Fruit fly (Drosophila melanogaster) whole organism, embryonic: ENCODE measurements around the gene CG5882.

Experiments used
- Antp ChIP-seq: fragments of 200-800 bp; sonication (Bioruptor generic); optimal IDR thresholded peaks from 3 replicates; lab custom pipeline; 2016; ENCODE audit warnings: missing biosample characterization, missing genetic modification characterization
- Atf6 ChIP-seq: fragments of 200-800 bp; sonication (Bioruptor generic); IDR thresholded peaks from 2 replicates; pipeline ENCODE4 v1.3.6; 2022; ENCODE audit warnings: missing biosample characterization, missing genetic modification characterization
- BEAF-32 ChIP-seq: fragments of 200-800 bp; sonication (Bioruptor generic); optimal IDR thresholded peaks from 3 replicates; lab custom pipeline; 2017; ENCODE audit warnings: missing biosample characterization, missing genetic modification characterization, mild to moderate bottlenecking, moderate library complexity, missing genetic modification reagents
- Blimp-1 ChIP-seq: fragments of 200-800 bp; sonication (Bioruptor generic); optimal IDR thresholded peaks from 3 replicates; lab custom pipeline; 2018; ENCODE audit warnings: missing biosample characterization, missing genetic modification characterization, mild to moderate bottlenecking, moderate library complexity, missing genetic modification reagents
- CG10274 ChIP-seq: fragments of 200-800 bp; sonication (Bioruptor generic); optimal IDR thresholded peaks from 3 replicates; lab custom pipeline; 2017; ENCODE audit warnings: missing biosample characterization, mild to moderate bottlenecking, missing genetic modification characterization
- CG10366 ChIP-seq: fragments of 200-800 bp; sonication (Bioruptor generic); IDR thresholded peaks from 2 replicates; pipeline ENCODE4 v1.3.6; 2022; ENCODE audit warnings: missing biosample characterization, missing genetic modification characterization
- CG11560 ChIP-seq: fragments of 200-800 bp; sonication (Bioruptor generic); IDR thresholded peaks from 3 replicates; pipeline ENCODE4 v1.3.6; 2022; ENCODE audit warnings: missing biosample characterization, missing genetic modification characterization
- CG11695 ChIP-seq: fragments of 200-800 bp; sonication (Bioruptor generic); IDR thresholded peaks from 3 replicates; pipeline ENCODE4 v1.3.6; 2022; ENCODE audit warnings: missing biosample characterization, missing genetic modification characterization
- CG12299 ChIP-seq: fragments of 200-800 bp; sonication (Bioruptor generic); optimal IDR thresholded peaks from 2 replicates; lab custom pipeline; 2018; ENCODE audit warnings: missing biosample characterization, mild to moderate bottlenecking, missing genetic modification characterization
- CG12391 ChIP-seq: fragments of 200-800 bp; sonication (Bioruptor generic); optimal IDR thresholded peaks from 3 replicates; lab custom pipeline; 2018; ENCODE audit warnings: missing biosample characterization, mild to moderate bottlenecking, missing genetic modification characterization, moderate library complexity
- CG13775 ChIP-seq: fragments of 200-800 bp; sonication (Bioruptor generic); optimal IDR thresholded peaks from 3 replicates; lab custom pipeline; 2017; ENCODE audit warnings: missing biosample characterization, mild to moderate bottlenecking, missing genetic modification characterization
- CG14667 ChIP-seq: fragments of 200-800 bp; sonication (Bioruptor generic); IDR thresholded peaks from 2 replicates; pipeline ENCODE4 v1.3.6; 2022; ENCODE audit warnings: missing biosample characterization, missing genetic modification characterization
- CG2199 ChIP-seq: fragments of 200-800 bp; sonication (Bioruptor generic); IDR thresholded peaks from 3 replicates; pipeline ENCODE4 v1.3.6; 2022; ENCODE audit warnings: missing biosample characterization, missing genetic modification characterization
- CG34422 ChIP-seq: fragments of 200-800 bp; sonication (Bioruptor generic); IDR thresholded peaks from 3 replicates; pipeline ENCODE4 v1.3.6; 2022; ENCODE audit warnings: missing biosample characterization, missing genetic modification characterization
- CG4854 ChIP-seq: fragments of 200-800 bp; sonication (Bioruptor generic); optimal IDR thresholded peaks from 2 replicates; lab custom pipeline; 2016; ENCODE audit warnings: missing biosample characterization, missing genetic modification characterization, inconsistent platforms
- CG7271 ChIP-seq: fragments of 200-800 bp; sonication (Bioruptor generic); optimal IDR thresholded peaks from 2 replicates; lab custom pipeline; 2018; ENCODE audit warnings: missing biosample characterization, mild to moderate bottlenecking, missing genetic modification characterization, moderate library complexity
- CG7372 ChIP-seq: fragments of 200-800 bp; sonication (Bioruptor generic); IDR thresholded peaks from 2 replicates; pipeline ENCODE4 v1.3.6; 2022; ENCODE audit warnings: missing biosample characterization, missing genetic modification characterization
- Dip3 ChIP-seq: fragments of 200-800 bp; sonication (Bioruptor generic); optimal IDR thresholded peaks from 3 replicates; lab custom pipeline; 2016; ENCODE audit warnings: missing biosample characterization, missing genetic modification characterization
- Gug ChIP-seq: fragments of 200-800 bp; sonication (Bioruptor generic); IDR thresholded peaks from 4 replicates; pipeline ENCODE4 v1.3.6; 2022; ENCODE audit warnings: missing biosample characterization, missing genetic modification characterization
- HmgZ ChIP-seq: fragments of 200-800 bp; sonication (Bioruptor generic); optimal IDR thresholded peaks from 2 replicates; lab custom pipeline; 2018; ENCODE audit warnings: missing biosample characterization, mild to moderate bottlenecking, missing genetic modification characterization
- Hr78 ChIP-seq, 2 experiments: fragments of 200-800 bp in 1 of 2; fragments of >200 bp in 1 of 2; sonication (Bioruptor generic) in 1 of 2; optimal IDR thresholded peaks; 2 replicates each; lab custom pipeline; 2017 to 2019; ENCODE audit warnings: missing biosample characterization in 2 of 2, missing genetic modification characterization in 2 of 2, mild to moderate bottlenecking in 1 of 2, moderate library complexity in 1 of 2
- Lhr ChIP-seq: fragments of 200-800 bp; sonication (Bioruptor generic); optimal IDR thresholded peaks from 3 replicates; lab custom pipeline; 2017; ENCODE audit warnings: mild to moderate bottlenecking, missing biosample characterization, missing genetic modification reagents, missing genetic modification characterization
- Med ChIP-seq: fragments of 200-800 bp; sonication (Bioruptor generic); peaks from one replicate; lab custom pipeline; 2016; ENCODE audit warnings: missing biosample characterization, missing genetic modification characterization, mild to moderate bottlenecking, inconsistent platforms, moderate library complexity
- NC2β ChIP-seq: fragments of 200-800 bp; sonication (Bioruptor generic); optimal IDR thresholded peaks from 2 replicates; lab custom pipeline; 2016; ENCODE audit warnings: missing biosample characterization, missing genetic modification characterization
- NFAT ChIP-seq: fragments of 200-800 bp; sonication (Bioruptor generic); IDR thresholded peaks from 2 replicates; pipeline ENCODE4 v1.3.6; 2022; ENCODE audit warnings: missing biosample characterization, missing genetic modification characterization
- Oli ChIP-seq: fragments of 200-800 bp; sonication (Bioruptor generic); optimal IDR thresholded peaks from 2 replicates; lab custom pipeline; 2018; ENCODE audit warnings: missing biosample characterization, mild to moderate bottlenecking, missing genetic modification characterization, moderate library complexity
- PHDP ChIP-seq: fragments of 200-800 bp; sonication (Bioruptor generic); optimal IDR thresholded peaks from 3 replicates; lab custom pipeline; 2018; ENCODE audit warnings: missing biosample characterization, mild to moderate bottlenecking, missing genetic modification characterization, moderate library complexity
- Pdp1 ChIP-seq, 2 experiments: fragments of 200-800 bp; sonication (Bioruptor generic); optimal IDR thresholded peaks; 3 replicates each; lab custom pipeline; 2016; ENCODE audit warnings: missing biosample characterization in 2 of 2, missing genetic modification characterization in 2 of 2, mild to moderate bottlenecking in 1 of 2, moderate library complexity in 1 of 2
- Ravus ChIP-seq: fragments of 200-800 bp; sonication (Bioruptor generic); IDR thresholded peaks from 2 replicates; pipeline ENCODE4 v1.3.6; 2022; ENCODE audit warnings: missing biosample characterization, missing genetic modification characterization
- Rx ChIP-seq: fragments of 200-800 bp; sonication (Bioruptor generic); IDR thresholded peaks from 2 replicates; pipeline ENCODE4 v1.3.6; 2022; ENCODE audit warnings: missing biosample characterization, missing genetic modification characterization
- chinmo ChIP-seq: fragments of 200-800 bp; sonication (Bioruptor generic); IDR thresholded peaks from 4 replicates; pipeline ENCODE4 v1.3.6; 2022; ENCODE audit warnings: missing biosample characterization, missing genetic modification characterization; ENCODE audit not compliant: partially characterized antibody
- ci ChIP-seq: fragments of 200-800 bp; sonication (Bioruptor generic); IDR thresholded peaks from 3 replicates; pipeline ENCODE4 v1.3.6; 2022; ENCODE audit warnings: missing biosample characterization, missing genetic modification characterization
- eve ChIP-seq, 2 experiments: fragments of >200 bp; optimal IDR thresholded peaks; 2 replicates each; lab custom pipeline; 2017; ENCODE audit warnings: missing biosample characterization in 2 of 2, missing genetic modification characterization in 2 of 2
- fd3F ChIP-seq: fragments of 200-800 bp; sonication (Bioruptor generic); optimal IDR thresholded peaks from 2 replicates; lab custom pipeline; 2018; ENCODE audit warnings: missing biosample characterization, mild to moderate bottlenecking, missing genetic modification characterization, moderate library complexity
- fd64A ChIP-seq: fragments of 200-800 bp; sonication (Bioruptor generic); optimal IDR thresholded peaks from 3 replicates; lab custom pipeline; 2018; ENCODE audit warnings: missing biosample characterization, mild to moderate bottlenecking, missing genetic modification characterization
- gfzf ChIP-seq: fragments of 200-800 bp; sonication (Bioruptor generic); optimal IDR thresholded peaks from 2 replicates; lab custom pipeline; 2016; ENCODE audit warnings: missing biosample characterization, mild to moderate bottlenecking, missing genetic modification characterization, moderate library complexity
- h ChIP-seq: fragments of >200 bp; optimal IDR thresholded peaks from 2 replicates; lab custom pipeline; 2017
- hkb ChIP-seq, 2 experiments: fragments of 200-800 bp in 1 of 2; fragments of >200 bp in 1 of 2; sonication (Bioruptor generic) in 1 of 2; IDR thresholded peaks in 1 of 2; optimal IDR thresholded peaks in 1 of 2; 2 replicates each; pipeline versions ENCODE4 v1.3.6 to Lab custom; 2017 to 2022; ENCODE audit warnings: missing biosample characterization in 1 of 2, missing genetic modification characterization in 1 of 2
- jumu ChIP-seq: fragments of 200-800 bp; sonication (Bioruptor generic); optimal IDR thresholded peaks from 3 replicates; lab custom pipeline; 2016; ENCODE audit warnings: missing biosample characterization, missing genetic modification characterization
- ken ChIP-seq: fragments of 200-800 bp; sonication (Bioruptor generic); IDR thresholded peaks from 3 replicates; pipeline ENCODE4 v1.3.6; 2022; ENCODE audit warnings: missing biosample characterization, missing genetic modification characterization
- mld ChIP-seq: fragments of 200-800 bp; sonication (Bioruptor generic); IDR thresholded peaks from 3 replicates; pipeline ENCODE4 v1.3.6; 2022; ENCODE audit warnings: missing biosample characterization, missing genetic modification characterization; ENCODE audit not compliant: partially characterized antibody
- otp ChIP-seq: fragments of 200-800 bp; sonication (Bioruptor generic); IDR thresholded peaks from 3 replicates; pipeline ENCODE4, ENCODE4 v1.3.6; 2022; ENCODE audit warnings: missing biosample characterization, missing genetic modification characterization
- pho ChIP-seq: fragments of 200-800 bp; sonication (Bioruptor generic); optimal IDR thresholded peaks from 2 replicates; lab custom pipeline; 2016; ENCODE audit warnings: missing biosample characterization, missing genetic modification characterization
- repo ChIP-seq: fragments of 200-800 bp; sonication (Bioruptor generic); optimal IDR thresholded peaks from 2 replicates; lab custom pipeline; 2016; ENCODE audit warnings: missing biosample characterization, missing genetic modification characterization
- sisA ChIP-seq: fragments of 200-800 bp; sonication (Bioruptor generic); IDR thresholded peaks from 2 replicates; pipeline ENCODE4 v1.3.6; 2022; ENCODE audit warnings: missing biosample characterization, missing genetic modification characterization
- sr ChIP-seq: fragments of 200-800 bp; sonication (Bioruptor generic); IDR thresholded peaks from 3 replicates; pipeline ENCODE4 v1.3.6; 2022; ENCODE audit warnings: missing biosample characterization, missing genetic modification characterization
- sug ChIP-seq: fragments of 200-800 bp; optimal IDR thresholded peaks from 2 replicates; lab custom pipeline; 2019; ENCODE audit warnings: missing biosample characterization, mild to moderate bottlenecking, missing genetic modification characterization, moderate library complexity
- tap ChIP-seq: fragments of 200-800 bp; optimal IDR thresholded peaks from 3 replicates; lab custom pipeline; 2019; ENCODE audit warnings: missing biosample characterization, mild to moderate bottlenecking, missing genetic modification characterization, moderate library complexity
- tin ChIP-seq: fragments of 200-800 bp; sonication (Bioruptor generic); optimal IDR thresholded peaks from 3 replicates; lab custom pipeline; 2016; ENCODE audit warnings: missing biosample characterization, missing genetic modification characterization
- yki ChIP-seq: fragments of >200 bp; optimal IDR thresholded peaks from 3 replicates; lab custom pipeline; 2018
- zf30C ChIP-seq: fragments of 200-800 bp; sonication (Bioruptor generic); optimal IDR thresholded peaks from 3 replicates; lab custom pipeline; 2018; ENCODE audit warnings: missing biosample characterization, mild to moderate bottlenecking, missing genetic modification characterization

Gene CG5882

DNA sequence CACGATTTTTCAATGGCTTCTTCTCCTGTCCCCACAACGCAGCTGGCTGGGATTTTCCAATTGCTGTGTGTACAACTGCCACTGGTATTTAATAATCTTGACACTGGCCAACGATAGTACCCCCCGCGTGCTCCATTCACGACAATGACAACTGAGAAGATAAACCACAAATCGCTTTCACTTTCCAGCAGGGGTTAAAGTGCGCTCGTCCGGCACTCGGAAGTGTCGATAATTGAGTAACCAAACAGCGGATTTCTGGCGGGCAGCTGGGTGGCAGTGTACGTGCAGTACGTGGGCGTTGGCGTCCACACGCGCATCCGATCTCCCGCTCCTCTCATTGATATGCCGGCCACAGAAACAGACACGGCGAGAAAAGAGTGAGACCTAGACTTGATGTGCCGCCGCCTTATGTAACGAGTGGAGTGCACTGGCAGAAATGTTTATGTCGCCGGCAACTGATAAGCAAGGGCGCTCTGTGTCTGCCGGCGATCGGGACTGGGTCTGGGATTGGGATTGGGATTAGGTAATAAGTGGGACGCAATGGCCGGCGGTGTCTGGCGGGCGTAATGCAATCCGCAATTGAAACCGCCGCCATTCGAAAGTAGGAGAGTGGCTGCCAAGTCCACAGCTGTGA is 16.4 kb downstream of the CG5882 start:
- TF ChIP-seq pho (GFP tag; lab: Kevin White, UChicago) (no peak), CG4854 (GFP tag; lab: Kevin White, UChicago) (no peak), Rx (GFP tag; lab: Robert Waterston, UW) (no peak), CG11695 (no peak), Med (GFP tag; lab: Kevin White, UChicago) (peak; percentile 50), PHDP (tag; lab: Kevin White, UChicago) (no peak), NC2β (no peak), chinmo (no peak), Atf6 (GFP tag; lab: Robert Waterston, UW) (no peak), HmgZ (tag; lab: Kevin White, UChicago) (no peak), CG10366 (no peak), CG34422 (GFP tag; lab: Robert Waterston, UW) (no peak), Antp (GFP tag; lab: Kevin White, UChicago) (no peak), CG13775 (no peak), Dip3 (GFP tag; lab: Kevin White, UChicago) (no peak), h (lab: Kevin White, UChicago) (no peak), sr (GFP tag; lab: Robert Waterston, UW) (peak; percentile 70), repo (GFP tag; lab: Kevin White, UChicago) (no peak), jumu (GFP tag; lab: Kevin White, UChicago) (no peak), hkb (optimal IDR thresholded peaks at IDR 0.05; lab: Kevin White, UChicago) (no peak), hkb (GFP tag; IDR thresholded peaks at IDR 0.05; lab: Robert Waterston, UW) (peak; percentile 21; the same call in 1 of the 2 replicates), Pdp1 (GFP tag; optimal IDR thresholded peaks at IDR 0.05; lab: Kevin White, UChicago) (peak in 1 of 2 experiments; percentile 95), sug (tag; lab: Kevin White, UChicago) (peak; percentile 39), CG10274 (GFP tag; lab: Kevin White, UChicago) (no peak), CG2199 (GFP tag; lab: Robert Waterston, UW) (0 out of 3 replicates have a peak, but pooled peaks have one; percentile 16), ken (GFP tag; lab: Robert Waterston, UW) (0 out of 3 replicates have a peak, but pooled peaks have one; percentile 15), CG12299 (tag; lab: Kevin White, UChicago) (no peak), CG7372 (no peak), fd3F (GFP tag; lab: Kevin White, UChicago) (no peak), CG11560 (tag; lab: Robert Waterston, UW) (no peak), ci (GFP tag; lab: Robert Waterston, UW) (0 out of 3 replicates have a peak, but pooled peaks have one; percentile 15), tin (GFP tag; lab: Kevin White, UChicago) (no peak), BEAF-32 (GFP tag; lab: Kevin White, UChicago) (no peak), fd64A (GFP tag; lab: Kevin White, UChicago) (no peak), mld (GFP tag; lab: Robert Waterston, UW) (no peak), zf30C (GFP tag; lab: Kevin White, UChicago) (no peak), gfzf (no peak), Lhr (GFP tag; lab: Kevin White, UChicago) (no peak), Gug (GFP tag; lab: Robert Waterston, UW) (no peak), CG12391 (tag; lab: Kevin White, UChicago) (no peak), CG14667 (GFP tag; lab: Robert Waterston, UW) (no peak), CG7271 (no peak), Oli (tag; lab: Kevin White, UChicago) (no peak), yki (lab: Kevin White, UChicago) (no peak), Blimp-1 (GFP tag; lab: Kevin White, UChicago) (peak; percentile 65), tap (no peak), eve (GFP tag; optimal IDR thresholded peaks at IDR 0.05; lab: Kevin White, UChicago) (no peak), otp (GFP tag; lab: Robert Waterston, UW) (no peak), Hr78 (GFP tag; optimal IDR thresholded peaks at IDR 0.05; lab: Kevin White, UChicago) (peak in 1 of 2 experiments; percentile 92), sisA (GFP tag; lab: Robert Waterston, UW) (no peak), NFAT (GFP tag; lab: Robert Waterston, UW) (no peak), Ravus (GFP tag; lab: Robert Waterston, UW) (no peak)
